Worm (Caenorhabditis elegans): ENCODE data around the gene dod-23.

The dod-23 gene

DNA sequence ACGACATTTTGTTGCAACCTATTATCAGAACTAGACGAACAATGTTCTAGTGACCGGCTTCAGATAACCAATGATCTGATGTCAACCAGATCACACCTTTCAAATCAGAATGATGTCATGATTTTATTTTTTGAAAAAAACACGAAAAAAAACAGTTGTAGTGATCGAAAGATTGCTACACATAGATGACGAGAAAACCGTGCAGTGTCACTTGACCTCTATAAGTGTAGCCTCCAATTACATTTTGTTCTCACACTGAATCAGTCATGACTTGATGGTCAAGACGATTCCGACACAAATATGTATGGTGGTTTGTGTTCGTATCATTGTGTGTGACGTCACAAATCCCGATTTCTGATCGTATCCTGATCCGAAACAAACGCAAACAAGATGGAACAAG is 41.1 kb upstream of the dod-23 start:
- TF ChIP-seq tbx-11 (GFP tag; IDR thresholded peaks at IDR 0.05) (no peak), hmbx-1 (tag; optimal IDR thresholded peaks at IDR 0.05) (no peak), hmg-4 (GFP tag; optimal IDR thresholded peaks at IDR 0.05) (no peak), tbx-37 (GFP tag; conservative IDR thresholded peaks at IDR 0.05) (no peak), F13C5.2 (tag; optimal IDR thresholded peaks at IDR 0.05) (no peak), B0310.2 (tag; optimal IDR thresholded peaks at IDR 0.05) (no peak), scrt-1 (GFP tag; IDR thresholded peaks at IDR 0.05) (no peak), flt-1 (GFP tag; IDR thresholded peaks at IDR 0.05) (no peak), pes-1 (GFP tag; IDR thresholded peaks at IDR 0.05) (no peak), aly-1 (tag; optimal IDR thresholded peaks at IDR 0.05) (no peak), hnd-1 (tag; optimal IDR thresholded peaks at IDR 0.05) (no peak)

DNA sequence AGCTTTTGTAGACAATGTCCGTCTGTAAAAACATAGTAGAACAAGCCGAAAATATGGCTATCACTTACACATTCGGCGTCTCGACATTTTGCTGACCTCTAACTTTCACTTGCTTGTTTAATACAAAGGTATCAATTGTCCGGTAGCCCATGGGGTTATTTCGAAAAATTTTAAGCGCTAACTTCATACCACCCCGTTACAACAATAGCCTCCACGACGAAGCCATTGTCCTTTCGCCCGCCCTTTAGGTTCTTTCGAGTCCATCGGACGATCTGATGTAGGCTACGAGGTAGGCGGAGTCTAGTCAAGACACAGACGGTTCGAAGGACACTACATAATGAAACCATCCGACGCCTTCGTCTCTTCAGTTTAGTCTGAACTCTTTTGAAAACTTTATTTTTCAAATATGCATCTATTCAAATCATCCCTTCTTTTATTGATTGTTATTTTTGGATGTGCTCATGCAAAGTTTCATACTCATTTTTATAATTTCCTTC is 39.9 kb upstream of the dod-23 start, which contains the start of gene lips-10:
Gene lips-10, plus strand, starts transcription at position 378 of the 497 bp plus-strand sequence.
- TF ChIP-seq tra-4 (tag; optimal IDR thresholded peaks at IDR 0.05), result no peak
- no peak for TF ChIP-seq pes-1 (GFP tag; IDR thresholded peaks at IDR 0.05)
- no peak for TF ChIP-seq scrt-1 (GFP tag; IDR thresholded peaks at IDR 0.05)
- TF ChIP-seq ceh-36 (tag; optimal IDR thresholded peaks at IDR 0.05), result no peak
- no peak for TF ChIP-seq ceh-13 (GFP tag; optimal IDR thresholded peaks at IDR 0.05)
- no peak for TF ChIP-seq ets-7 (tag; optimal IDR thresholded peaks at IDR 0.05)
- no peak for TF ChIP-seq sea-1 (GFP tag; conservative IDR thresholded peaks at IDR 0.05)
- TF ChIP-seq tbx-11 (GFP tag; IDR thresholded peaks at IDR 0.05), result no peak
- TF ChIP-seq tbx-37 (GFP tag; conservative IDR thresholded peaks at IDR 0.05), result no peak
- TF ChIP-seq hmg-4 (GFP tag; optimal IDR thresholded peaks at IDR 0.05), result no peak
- no peak for TF ChIP-seq F13C5.2 (tag; optimal IDR thresholded peaks at IDR 0.05)
- TF ChIP-seq aly-1 (tag; optimal IDR thresholded peaks at IDR 0.05), result no peak

DNA sequence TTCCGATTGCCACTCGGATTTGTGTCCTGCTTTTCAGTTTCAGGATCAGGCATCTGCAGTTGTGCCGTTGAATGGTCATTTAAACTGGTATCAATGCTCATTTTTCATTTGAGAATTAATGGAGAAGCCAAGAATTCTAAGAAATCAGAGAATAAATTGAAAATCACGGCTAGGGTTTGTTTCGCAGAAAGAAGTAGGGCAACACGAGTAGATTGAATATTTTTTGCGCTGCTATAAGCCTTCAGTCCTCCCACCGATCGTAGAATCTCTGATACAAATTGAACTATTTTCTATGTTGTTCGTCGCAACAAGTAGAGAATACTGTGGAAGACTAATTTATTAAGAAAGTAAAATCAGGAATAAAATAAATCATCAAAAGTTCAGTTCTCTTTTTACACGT is 38.1 kb upstream of the dod-23 start, which contains the start of gene acp-3:
Gene acp-3, minus strand, starts transcription at position 101 of the 400 bp plus-strand sequence.
- TF ChIP-seq ets-7 (tag; optimal IDR thresholded peaks at IDR 0.05), result no peak
- TF ChIP-seq hmg-4 (GFP tag; optimal IDR thresholded peaks at IDR 0.05), result no peak
- TF ChIP-seq ceh-36 (tag; optimal IDR thresholded peaks at IDR 0.05), result no peak
- no peak for TF ChIP-seq pes-1 (GFP tag; IDR thresholded peaks at IDR 0.05)
- TF ChIP-seq scrt-1 (GFP tag; IDR thresholded peaks at IDR 0.05), result no peak
- TF ChIP-seq hnd-1 (tag; optimal IDR thresholded peaks at IDR 0.05), result no peak
- no peak for TF ChIP-seq ama-1 (optimal IDR thresholded peaks at IDR 0.05)
- TF ChIP-seq ceh-13 (GFP tag; optimal IDR thresholded peaks at IDR 0.05), result no peak

DNA sequence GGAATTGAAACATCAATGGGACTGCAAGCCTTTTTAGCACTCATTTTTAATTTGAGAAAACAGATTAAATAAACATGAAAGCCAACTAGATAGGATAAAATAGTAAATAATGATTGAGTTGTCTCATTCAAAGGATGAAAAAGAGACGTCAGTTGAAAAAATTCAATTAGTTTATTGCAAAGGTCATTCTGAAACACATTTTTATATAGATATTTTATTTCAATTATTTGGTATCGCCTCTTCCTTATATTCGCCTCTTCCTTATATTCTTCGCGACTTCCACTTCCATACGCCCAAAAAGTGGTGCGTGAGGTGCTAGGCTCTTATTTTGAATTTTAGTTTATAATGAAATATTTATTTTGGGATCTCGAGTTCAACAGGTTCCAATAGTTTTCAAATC is 36.0 kb upstream of the dod-23 start, which contains the start of gene acp-4:
Gene acp-4, minus strand, starts transcription at position 101 of the 400 bp plus-strand sequence.
- TF ChIP-seq scrt-1 (GFP tag; IDR thresholded peaks at IDR 0.05), result no peak

DNA sequence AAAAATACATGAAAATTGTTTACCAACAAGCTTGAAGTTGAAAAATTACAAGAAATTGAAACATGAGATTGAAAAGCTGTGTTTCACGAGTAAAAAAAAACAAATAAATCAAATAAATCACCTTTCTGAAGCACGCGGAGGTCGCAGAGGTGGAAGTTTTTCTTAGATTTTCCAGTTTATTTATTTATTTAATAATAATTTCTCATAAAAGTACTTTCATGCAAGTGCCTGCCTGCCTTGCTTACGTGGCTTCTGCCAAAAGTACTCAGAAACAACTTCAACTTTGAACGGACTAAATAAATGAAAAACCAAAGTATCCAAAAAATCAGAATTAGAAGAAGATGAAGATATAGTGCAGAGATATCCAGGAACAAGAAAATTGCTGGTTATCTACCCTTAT is 33.0 kb upstream of the dod-23 start, which contains the start of gene acp-2:
Gene acp-2, minus strand, starts transcription at position 101 of the 400 bp plus-strand sequence.
- TF ChIP-seq B0310.2 (tag; optimal IDR thresholded peaks at IDR 0.05) (no peak), ets-7 (tag; optimal IDR thresholded peaks at IDR 0.05) (no peak), ceh-13 (GFP tag; optimal IDR thresholded peaks at IDR 0.05) (no peak), hnd-1 (tag; optimal IDR thresholded peaks at IDR 0.05) (no peak), hmg-4 (GFP tag; optimal IDR thresholded peaks at IDR 0.05) (no peak), aly-1 (tag; optimal IDR thresholded peaks at IDR 0.05) (no peak)

DNA sequence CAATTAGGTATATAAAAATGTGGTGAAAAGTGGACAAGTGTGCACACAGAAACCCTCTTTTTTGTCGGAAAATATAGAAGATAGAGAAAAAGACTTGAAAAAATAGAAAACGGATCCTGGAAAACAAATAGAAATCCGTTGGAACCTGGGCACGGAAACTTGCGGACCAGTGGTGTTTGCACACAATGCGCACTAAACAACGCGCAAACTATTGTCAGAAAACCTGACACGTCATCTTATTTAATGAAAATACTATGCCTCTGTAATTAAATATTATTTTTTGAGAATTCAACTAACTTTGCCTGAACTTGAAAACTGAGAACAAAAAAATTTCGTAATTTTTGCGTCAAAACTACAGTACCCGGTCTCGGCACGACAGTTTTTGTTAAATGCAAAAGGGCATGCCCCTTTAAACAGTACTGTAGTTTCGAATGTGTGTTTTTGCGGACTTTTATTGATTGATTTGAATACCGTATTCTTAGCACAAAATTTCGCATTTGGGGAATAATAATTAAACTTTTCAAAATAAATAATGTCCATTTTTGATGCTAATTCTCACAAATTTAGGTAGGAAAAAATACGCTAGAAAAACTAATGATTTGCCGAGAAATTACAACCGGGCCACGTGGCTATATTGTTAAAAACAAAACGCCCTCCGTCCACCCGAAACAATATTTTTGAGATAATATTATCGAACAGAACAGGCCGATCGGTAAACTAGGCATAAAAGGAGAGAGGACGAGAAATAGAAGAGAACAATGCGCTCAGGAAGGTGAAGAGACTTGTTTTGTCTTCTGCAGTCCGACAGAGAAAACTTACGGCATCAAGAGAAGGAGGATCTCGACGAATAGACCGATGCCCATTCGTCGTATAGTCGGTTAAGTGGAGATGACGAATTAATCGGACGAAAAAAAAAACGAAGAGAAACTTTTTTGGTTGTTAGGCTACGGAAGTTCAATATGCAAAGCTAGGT is 30.3 kb upstream of the dod-23 start:
- TF ChIP-seq scrt-1 (GFP tag; IDR thresholded peaks at IDR 0.05) (no peak), hnd-1 (tag; optimal IDR thresholded peaks at IDR 0.05) (no peak), tbx-37 (GFP tag; conservative IDR thresholded peaks at IDR 0.05) (no peak), tra-4 (tag; optimal IDR thresholded peaks at IDR 0.05) (no peak), tbx-11 (GFP tag; IDR thresholded peaks at IDR 0.05) (no peak), aly-1 (tag; optimal IDR thresholded peaks at IDR 0.05) (no peak), ceh-13 (GFP tag; optimal IDR thresholded peaks at IDR 0.05) (no peak), hmbx-1 (tag; optimal IDR thresholded peaks at IDR 0.05) (no peak), F13C5.2 (tag; optimal IDR thresholded peaks at IDR 0.05) (no peak), ama-1 (optimal IDR thresholded peaks at IDR 0.05) (no peak)

DNA sequence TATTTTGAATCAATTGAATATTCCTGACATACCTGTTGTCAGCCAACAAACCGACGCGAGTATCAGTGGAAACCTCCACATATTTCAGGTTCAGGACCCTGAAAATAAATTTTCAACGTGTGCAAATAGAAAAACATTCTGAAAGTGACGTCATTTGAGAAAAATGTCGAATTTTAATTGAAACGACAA is 29.7 kb upstream of the dod-23 start, which contains the start of gene F14E5.2:
Gene F14E5.2, minus strand, starts transcription at position 101 of the 189 bp plus-strand sequence.
- TF ChIP-seq tbx-11 (GFP tag; IDR thresholded peaks at IDR 0.05) (no peak), sea-1 (GFP tag; conservative IDR thresholded peaks at IDR 0.05) (no peak), pes-1 (GFP tag; IDR thresholded peaks at IDR 0.05) (no peak), ceh-36 (tag; optimal IDR thresholded peaks at IDR 0.05) (no peak), ama-1 (optimal IDR thresholded peaks at IDR 0.05) (no peak), F13C5.2 (tag; optimal IDR thresholded peaks at IDR 0.05) (no peak), ets-7 (tag; optimal IDR thresholded peaks at IDR 0.05) (no peak), hmbx-1 (tag; optimal IDR thresholded peaks at IDR 0.05) (no peak), scrt-1 (GFP tag; IDR thresholded peaks at IDR 0.05) (no peak), hnd-1 (tag; optimal IDR thresholded peaks at IDR 0.05) (no peak), hmg-4 (GFP tag; optimal IDR thresholded peaks at IDR 0.05) (no peak), ceh-13 (GFP tag; optimal IDR thresholded peaks at IDR 0.05) (no peak), flt-1 (GFP tag; IDR thresholded peaks at IDR 0.05) (no peak), aly-1 (tag; optimal IDR thresholded peaks at IDR 0.05) (no peak), tbx-37 (GFP tag; conservative IDR thresholded peaks at IDR 0.05) (no peak), B0310.2 (tag; optimal IDR thresholded peaks at IDR 0.05) (no peak), tra-4 (tag; optimal IDR thresholded peaks at IDR 0.05) (no peak)

All from whole organism, early embryonic.